Worm (Caenorhabditis elegans) whole organism, late embryonic: ENCODE measurements around the gene F31B9.7.

Source experiments
- ceh-30 ChIP-seq: fragments of 150-350 bp; optimal IDR thresholded peaks from 2 replicates; lab custom pipeline; 2014; ENCODE audit warnings: missing biosample characterization, missing genetic modification characterization
- ceh-45 ChIP-seq: fragments of 200-800 bp; sonication (Bioruptor generic); IDR thresholded peaks from 2 replicates; pipeline ENCODE4 v1.3.6; 2022; ENCODE audit warnings: missing genetic modification reagents, missing genetic modification characterization, missing compliant biosample characterization
- lim-6 ChIP-seq: sonication (generic microtip); optimal IDR thresholded peaks from 2 replicates; lab custom pipeline; 2016; ENCODE audit warnings: missing genetic modification characterization, missing compliant biosample characterization
- madf-2 ChIP-seq: sonication (generic microtip); optimal IDR thresholded peaks from 2 replicates; lab custom pipeline; 2017; ENCODE audit warnings: missing genetic modification characterization, missing compliant biosample characterization
- nhr-11 ChIP-seq: fragments of 150-350 bp; optimal IDR thresholded peaks from 2 replicates; lab custom pipeline; 2014; ENCODE audit warnings: missing biosample characterization, missing genetic modification characterization
- pha-4 ChIP-seq: fragments of 150-350 bp; optimal IDR thresholded peaks from 2 replicates; lab custom pipeline; 2018; ENCODE audit warnings: missing biosample characterization, missing genetic modification reagents, missing genetic modification characterization
- ref-2 ChIP-seq: sonication (generic microtip); optimal IDR thresholded peaks from 2 replicates; lab custom pipeline; 2016; ENCODE audit warnings: missing genetic modification characterization, missing compliant biosample characterization
- unc-55 ChIP-seq: sonication (generic microtip); optimal IDR thresholded peaks from 2 replicates; lab custom pipeline; 2017; ENCODE audit warnings: missing biosample characterization, missing genetic modification reagents, missing genetic modification characterization
- unc-86 ChIP-seq: sonication (generic microtip); optimal IDR thresholded peaks from 2 replicates; lab custom pipeline; 2016; ENCODE audit warnings: missing genetic modification characterization, missing compliant biosample characterization

DNA sequence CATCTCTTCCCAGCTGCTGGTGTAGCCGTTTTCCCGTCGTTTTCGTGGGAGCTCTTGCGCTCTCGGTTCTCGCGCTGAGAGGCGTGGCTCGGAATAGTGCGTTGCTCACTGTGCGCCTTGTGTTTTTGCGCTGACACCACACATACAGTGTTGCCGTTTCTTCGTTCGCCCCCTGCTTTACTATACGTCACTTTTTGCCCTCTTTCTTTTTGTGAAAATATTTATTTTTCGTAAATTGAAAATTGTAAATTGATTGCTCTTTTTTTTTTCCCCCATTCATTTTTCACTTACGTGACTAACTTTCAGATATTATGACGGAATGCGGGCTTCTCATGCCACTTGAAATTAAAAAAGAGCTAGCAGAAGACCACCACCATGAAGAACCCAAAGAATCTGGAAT lies 40.7 kb upstream of the F31B9.7 start, which contains the start of gene gmeb-2:
- no peak for TF ChIP-seq unc-86 (tag; lab: Kevin White, UChicago)
- TF ChIP-seq ceh-30, result no peak
- TF ChIP-seq ref-2 (tag; lab: Kevin White, UChicago), result no peak
- TF ChIP-seq unc-55, result no peak
- TF ChIP-seq ceh-45 (GFP tag; lab: Robert Waterston, UW), result no peak
- TF ChIP-seq madf-2 (tag; lab: Kevin White, UChicago), result no peak
- TF ChIP-seq pha-4 (tag; lab: Kevin White, UChicago), result no peak
- TF ChIP-seq nhr-11 (tag; lab: Kevin White, UChicago), result no peak
- TF ChIP-seq lim-6 (tag; lab: Kevin White, UChicago), result no peak
